Worm (Caenorhabditis elegans) whole organism, L2 larva: ENCODE measurements around the gene sru-37.

Experiments
- egl-27 ChIP-seq: sonication (generic microtip); optimal IDR thresholded peaks from 3 replicates; lab custom pipeline; 2017; ENCODE audit warnings: missing biosample characterization, missing genetic modification reagents, missing genetic modification characterization
- snpc-4 ChIP-seq: fragments of 150-350 bp; optimal IDR thresholded peaks from 2 replicates; lab custom pipeline; 2014; ENCODE audit warnings: missing biosample characterization, missing genetic modification characterization
- unc-39 ChIP-seq: fragments of 150-350 bp; optimal IDR thresholded peaks from 2 replicates; lab custom pipeline; 2014; ENCODE audit warnings: missing biosample characterization, missing genetic modification characterization
- unc-62 ChIP-seq: fragments of 150-350 bp; optimal IDR thresholded peaks from 2 replicates; lab custom pipeline; 2014; ENCODE audit warnings: missing biosample characterization, missing genetic modification reagents, missing genetic modification characterization
- ztf-11 ChIP-seq: sonication (generic microtip); optimal IDR thresholded peaks from 2 replicates; lab custom pipeline; 2017; ENCODE audit warnings: missing biosample characterization, missing genetic modification characterization

- no peak for TF ChIP-seq unc-62 (GFP tag; lab: Kevin White, UChicago)
- TF ChIP-seq ztf-11 (tag; lab: Kevin White, UChicago), result no peak
- no peak for TF ChIP-seq unc-39 (tag; lab: Kevin White, UChicago)
- TF ChIP-seq snpc-4 (tag; lab: Kevin White, UChicago), result no peak
- no peak for TF ChIP-seq egl-27 (tag; lab: Kevin White, UChicago)
These were observed 16.5 kb downstream of the sru-37 start, which contains the start of gene str-193 for ce11 chrV:9821724-9822123.
